Fruit fly (Drosophila melanogaster) whole organism, embryonic: ENCODE measurements around the gene CG13000.
A peak's percentile ranks its signal among the peaks of the same experiment; 100 is the strongest.

Experiments used
- ATbp ChIP-seq: fragments of 200-800 bp; sonication (Bioruptor generic); optimal IDR thresholded peaks from 2 replicates; lab custom pipeline; 2017; ENCODE audit warnings: missing biosample characterization, mild to moderate bottlenecking, missing genetic modification characterization, missing genetic modification reagents
- Adf1 ChIP-seq: fragments of 200-800 bp; sonication (Bioruptor generic); IDR thresholded peaks from 2 replicates; pipeline ENCODE4 v1.3.6; 2022; ENCODE audit warnings: missing biosample characterization, missing genetic modification characterization
- Atf-2 ChIP-seq: fragments of 200-800 bp; sonication (Bioruptor generic); optimal IDR thresholded peaks from 2 replicates; lab custom pipeline; 2016; ENCODE audit warnings: missing biosample characterization, missing genetic modification characterization
- Bdp1 ChIP-seq: fragments of 200-800 bp; sonication (Bioruptor generic); optimal IDR thresholded peaks from 3 replicates; lab custom pipeline; 2016; ENCODE audit warnings: missing biosample characterization, missing genetic modification characterization
- Bteb2 ChIP-seq: fragments of 200-800 bp; sonication (Bioruptor generic); optimal IDR thresholded peaks from 2 replicates; lab custom pipeline; 2016; ENCODE audit warnings: missing biosample characterization, missing genetic modification characterization
- CG10209 ChIP-seq: fragments of 200-800 bp; sonication (Bioruptor generic); optimal IDR thresholded peaks from 3 replicates; lab custom pipeline; 2017; ENCODE audit warnings: missing biosample characterization, mild to moderate bottlenecking, missing genetic modification characterization, missing genetic modification reagents
- CG12391 ChIP-seq: fragments of 200-800 bp; sonication (Bioruptor generic); optimal IDR thresholded peaks from 3 replicates; lab custom pipeline; 2018; ENCODE audit warnings: missing biosample characterization, mild to moderate bottlenecking, missing genetic modification characterization, moderate library complexity
- CG12744 ChIP-seq: fragments of 200-800 bp; sonication (Bioruptor generic); optimal IDR thresholded peaks from 2 replicates; lab custom pipeline; 2016; ENCODE audit warnings: missing biosample characterization, missing genetic modification characterization
- CG13287 ChIP-seq: fragments of 200-800 bp; sonication (Bioruptor generic); IDR thresholded peaks from 2 replicates; pipeline ENCODE4 v1.3.6; 2022; ENCODE audit warnings: missing biosample characterization, missing genetic modification characterization; ENCODE audit not compliant: partially characterized antibody
- CG14710 ChIP-seq: fragments of 200-800 bp; sonication (Bioruptor generic); optimal IDR thresholded peaks from 3 replicates; lab custom pipeline; 2019; ENCODE audit warnings: missing biosample characterization, mild to moderate bottlenecking, missing genetic modification characterization, moderate library complexity
- CG1647 ChIP-seq: fragments of 200-800 bp; sonication (Bioruptor generic); optimal IDR thresholded peaks from 3 replicates; lab custom pipeline; 2016; ENCODE audit warnings: missing biosample characterization, missing genetic modification characterization
- CG17802 ChIP-seq: fragments of 200-800 bp; sonication (Bioruptor generic); optimal IDR thresholded peaks from 2 replicates; lab custom pipeline; 2018; ENCODE audit warnings: missing biosample characterization, mild to moderate bottlenecking, missing genetic modification characterization, moderate library complexity
- CG1792 ChIP-seq: fragments of 200-800 bp; sonication (Bioruptor generic); optimal IDR thresholded peaks from 2 replicates; lab custom pipeline; 2016; ENCODE audit warnings: missing biosample characterization, missing genetic modification characterization
- CG18262 ChIP-seq: fragments of 200-800 bp; optimal IDR thresholded peaks from 3 replicates; lab custom pipeline; 2019; ENCODE audit warnings: missing biosample characterization, mild to moderate bottlenecking, missing genetic modification characterization, moderate library complexity
- CG2199 ChIP-seq: fragments of 200-800 bp; sonication (Bioruptor generic); IDR thresholded peaks from 3 replicates; pipeline ENCODE4 v1.3.6; 2022; ENCODE audit warnings: missing biosample characterization, missing genetic modification characterization
- CG2712 ChIP-seq: fragments of 200-800 bp; optimal IDR thresholded peaks from 3 replicates; lab custom pipeline; 2019; ENCODE audit warnings: missing biosample characterization, mild to moderate bottlenecking, missing genetic modification characterization, moderate library complexity
- CG31224 ChIP-seq: fragments of 200-800 bp; sonication (Bioruptor generic); IDR thresholded peaks from 2 replicates; pipeline ENCODE4 v1.3.6; 2022; ENCODE audit warnings: missing biosample characterization, missing genetic modification characterization
- CG4617 ChIP-seq: fragments of 200-800 bp; sonication (Bioruptor generic); optimal IDR thresholded peaks from 3 replicates; lab custom pipeline; 2016; ENCODE audit warnings: missing biosample characterization, missing genetic modification characterization, borderline replicate concordance
- CG5953 ChIP-seq: fragments of 200-800 bp; sonication (Bioruptor generic); IDR thresholded peaks from 2 replicates; pipeline ENCODE4 v1.3.6; 2022; ENCODE audit warnings: missing biosample characterization, missing genetic modification characterization
- CG7963 ChIP-seq: fragments of 200-800 bp; sonication (Bioruptor generic); IDR thresholded peaks from 3 replicates; pipeline ENCODE4 v1.3.6; 2022; ENCODE audit warnings: missing biosample characterization, missing genetic modification characterization; ENCODE audit not compliant: partially characterized antibody
- CG7987 ChIP-seq: fragments of 200-800 bp; sonication (Bioruptor generic); optimal IDR thresholded peaks from 2 replicates; lab custom pipeline; 2018; ENCODE audit warnings: missing biosample characterization, mild to moderate bottlenecking, missing genetic modification characterization, moderate library complexity
- D19A ChIP-seq: fragments of 200-800 bp; optimal IDR thresholded peaks from 3 replicates; lab custom pipeline; 2019; ENCODE audit warnings: missing biosample characterization, mild to moderate bottlenecking, missing genetic modification characterization, moderate library complexity
- E2f2 ChIP-seq: fragments of 200-800 bp; sonication (Bioruptor generic); IDR thresholded peaks from 2 replicates; pipeline ENCODE4 v1.3.6; 2022; ENCODE audit warnings: missing biosample characterization, missing genetic modification characterization
- HLHmδ ChIP-seq: fragments of 200-800 bp; sonication (Bioruptor generic); optimal IDR thresholded peaks from 2 replicates; lab custom pipeline; 2018; ENCODE audit warnings: missing biosample characterization, mild to moderate bottlenecking, missing genetic modification characterization, moderate library complexity
- Jarid2 ChIP-seq: fragments of 200-800 bp; sonication (Bioruptor generic); optimal IDR thresholded peaks from 3 replicates; lab custom pipeline; 2017; ENCODE audit warnings: mild to moderate bottlenecking, missing biosample characterization, missing genetic modification reagents, missing genetic modification characterization
- Ravus ChIP-seq: fragments of 200-800 bp; sonication (Bioruptor generic); IDR thresholded peaks from 2 replicates; pipeline ENCODE4 v1.3.6; 2022; ENCODE audit warnings: missing biosample characterization, missing genetic modification characterization
- Side ChIP-seq: fragments of 200-800 bp; sonication (Bioruptor generic); optimal IDR thresholded peaks from 2 replicates; lab custom pipeline; 2016; ENCODE audit warnings: missing biosample characterization, missing genetic modification characterization
- Sin3A ChIP-seq: fragments of >200 bp; optimal IDR thresholded peaks from 2 replicates; lab custom pipeline; 2018
- Xbp1 ChIP-seq: fragments of 200-800 bp; sonication (Bioruptor generic); optimal IDR thresholded peaks from 3 replicates; lab custom pipeline; 2016; ENCODE audit warnings: missing biosample characterization, mild to moderate bottlenecking, missing genetic modification characterization
- ase ChIP-seq: fragments of 200-800 bp; sonication (Bioruptor generic); IDR thresholded peaks from 3 replicates; pipeline ENCODE4 v1.3.6; 2022; ENCODE audit warnings: missing biosample characterization, missing genetic modification characterization
- az2 ChIP-seq: fragments of 200-800 bp; sonication (Bioruptor generic); optimal IDR thresholded peaks from 3 replicates; lab custom pipeline; 2016; ENCODE audit warnings: missing biosample characterization, missing genetic modification characterization
- bigmax ChIP-seq: fragments of 200-800 bp; sonication (Bioruptor generic); optimal IDR thresholded peaks from 2 replicates; lab custom pipeline; 2018; ENCODE audit warnings: missing biosample characterization, mild to moderate bottlenecking, missing genetic modification characterization
- cad ChIP-seq: fragments of >200 bp; optimal IDR thresholded peaks from 2 replicates; lab custom pipeline; 2017; ENCODE audit warnings: missing biosample characterization, missing genetic modification characterization
- dysf ChIP-seq: fragments of 200-800 bp; sonication (Bioruptor generic); IDR thresholded peaks from 3 replicates; pipeline ENCODE4 v1.3.6; 2022; ENCODE audit warnings: missing biosample characterization, missing genetic modification characterization
- ems ChIP-seq: fragments of 200-800 bp; sonication (Bioruptor generic); optimal IDR thresholded peaks from 3 replicates; lab custom pipeline; 2016; ENCODE audit warnings: missing biosample characterization, missing genetic modification characterization
- fd102C ChIP-seq: fragments of 200-800 bp; sonication (Bioruptor generic); optimal IDR thresholded peaks from 2 replicates; lab custom pipeline; 2018; ENCODE audit warnings: missing biosample characterization, mild to moderate bottlenecking, missing genetic modification characterization, moderate library complexity
- gce ChIP-seq: fragments of 200-800 bp; sonication (Bioruptor generic); IDR thresholded peaks from 3 replicates; pipeline ENCODE4 v1.3.6; 2022; ENCODE audit warnings: missing biosample characterization, missing genetic modification characterization
- hkb ChIP-seq, 2 experiments: fragments of 200-800 bp in 1 of 2; fragments of >200 bp in 1 of 2; sonication (Bioruptor generic) in 1 of 2; IDR thresholded peaks in 1 of 2; optimal IDR thresholded peaks in 1 of 2; 2 replicates each; pipeline versions ENCODE4 v1.3.6 to Lab custom; 2017 to 2022; ENCODE audit warnings: missing biosample characterization in 1 of 2, missing genetic modification characterization in 1 of 2
- lmd ChIP-seq: fragments of 200-800 bp; sonication (Bioruptor generic); IDR thresholded peaks from 2 replicates; pipeline ENCODE4 v1.3.6; 2022; ENCODE audit warnings: missing biosample characterization, missing genetic modification characterization
- odd ChIP-seq: fragments of 200-800 bp; sonication (Bioruptor generic); optimal IDR thresholded peaks from 2 replicates; lab custom pipeline; 2017; ENCODE audit warnings: missing biosample characterization, mild to moderate bottlenecking, missing genetic modification characterization
- onecut ChIP-seq: fragments of 200-800 bp; sonication (Bioruptor generic); IDR thresholded peaks from 2 replicates; pipeline ENCODE4 v1.3.6; 2022; ENCODE audit warnings: missing biosample characterization, missing genetic modification characterization
- scrt ChIP-seq: fragments of 200-800 bp; sonication (Bioruptor generic); optimal IDR thresholded peaks from 2 replicates; lab custom pipeline; 2018; ENCODE audit warnings: missing biosample characterization, mild to moderate bottlenecking, missing genetic modification characterization, moderate library complexity
- slbo ChIP-seq: fragments of 200-800 bp; sonication (Bioruptor generic); IDR thresholded peaks from 2 replicates; pipeline ENCODE4 v1.3.6; 2022; ENCODE audit warnings: missing biosample characterization, missing genetic modification characterization
- slp2 ChIP-seq: fragments of 200-800 bp; sonication (Bioruptor generic); optimal IDR thresholded peaks from 2 replicates; lab custom pipeline; 2016; ENCODE audit warnings: missing biosample characterization, missing genetic modification characterization
- sna ChIP-seq: fragments of 200-800 bp; sonication (Bioruptor generic); IDR thresholded peaks from 2 replicates; pipeline ENCODE4 v1.3.6; 2022; ENCODE audit warnings: missing biosample characterization, missing genetic modification characterization; ENCODE audit not compliant: partially characterized antibody
- trem ChIP-seq: fragments of 200-800 bp; optimal IDR thresholded peaks from 3 replicates; lab custom pipeline; 2019; ENCODE audit warnings: missing biosample characterization, mild to moderate bottlenecking, missing genetic modification characterization, moderate library complexity
- ttk ChIP-seq: fragments of 200-800 bp; sonication (Bioruptor generic); IDR thresholded peaks from 2 replicates; pipeline ENCODE4 v2.1.2; 2022; ENCODE audit warnings: missing biosample characterization, missing genetic modification characterization
- unc-4 ChIP-seq: fragments of 200-800 bp; sonication (Bioruptor generic); IDR thresholded peaks from 2 replicates; pipeline ENCODE4 v1.3.6; 2022; ENCODE audit warnings: missing biosample characterization, missing genetic modification characterization; ENCODE audit not compliant: partially characterized antibody
- vvl ChIP-seq: fragments of 200-800 bp; sonication (Bioruptor generic); IDR thresholded peaks from 2 replicates; pipeline ENCODE4 v1.3.6; 2022; ENCODE audit warnings: missing biosample characterization, missing genetic modification characterization
- zen ChIP-seq: fragments of 200-800 bp; sonication (Bioruptor generic); optimal IDR thresholded peaks from 3 replicates; lab custom pipeline; 2018; ENCODE audit warnings: missing biosample characterization, mild to moderate bottlenecking, missing genetic modification characterization, moderate library complexity

Gene CG13000

DNA sequence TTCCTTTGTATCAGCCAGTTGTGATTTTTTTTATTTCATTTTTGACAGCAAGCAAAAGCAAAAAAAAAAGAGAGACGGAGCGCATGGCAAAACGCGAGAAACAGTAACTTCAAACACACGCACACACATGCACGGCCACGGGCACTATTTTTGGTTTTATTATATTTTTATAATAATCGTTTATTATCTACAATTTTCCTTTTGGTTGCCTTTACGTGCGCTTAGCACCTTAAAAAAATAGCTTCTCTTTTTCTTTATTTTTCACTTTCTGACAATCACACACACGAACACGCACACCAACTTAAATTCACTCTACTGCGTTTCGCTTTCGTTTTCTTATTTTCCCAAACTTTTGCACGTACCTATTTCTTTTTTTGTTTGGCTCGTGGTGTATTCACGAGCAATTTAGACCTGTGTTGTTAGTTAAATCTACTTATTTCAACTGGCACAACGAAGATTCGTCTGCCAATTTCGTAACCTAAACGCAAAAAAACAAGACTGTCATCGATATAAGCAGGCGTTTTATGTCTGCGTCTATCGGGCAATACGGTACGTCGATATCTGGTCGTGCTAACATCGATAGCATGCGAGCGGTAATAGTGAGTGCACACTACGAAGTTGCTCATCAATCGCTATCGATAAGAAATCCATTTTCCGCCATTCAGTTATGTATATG is 20.0 kb upstream of the CG13000 start, which contains the start of gene Ubr1 (continued):
- no peak for TF ChIP-seq CG10209 (GFP tag; lab: Kevin White, UChicago)
- TF ChIP-seq zen (tag; lab: Kevin White, UChicago), result peak; percentile 65
- no peak for TF ChIP-seq Side (GFP tag; lab: Kevin White, UChicago)
- no peak for TF ChIP-seq Atf-2 (GFP tag; lab: Kevin White, UChicago)
- TF ChIP-seq Ravus (GFP tag; lab: Robert Waterston, UW), result no peak
- TF ChIP-seq gce (GFP tag; lab: Robert Waterston, UW), result no peak
- no peak for TF ChIP-seq Xbp1 (GFP tag; lab: Kevin White, UChicago)
- TF ChIP-seq slp2 (GFP tag; lab: Kevin White, UChicago), result no peak
- TF ChIP-seq ATbp (GFP tag; lab: Kevin White, UChicago), result no peak
- TF ChIP-seq hkb (optimal IDR thresholded peaks at IDR 0.05; lab: Kevin White, UChicago), result no peak
- no peak for TF ChIP-seq hkb (GFP tag; IDR thresholded peaks at IDR 0.05; lab: Robert Waterston, UW)
- TF ChIP-seq ttk (GFP tag; lab: Robert Waterston, UW), result no peak
- peak; percentile 45 for TF ChIP-seq Jarid2
- no peak for TF ChIP-seq CG31224 (GFP tag; lab: Robert Waterston, UW)
- peak; percentile 81 for TF ChIP-seq unc-4 (GFP tag; lab: Robert Waterston, UW)
- TF ChIP-seq onecut (GFP tag; lab: Robert Waterston, UW), result 0 out of 2 replicates have a peak, but pooled peaks have one; percentile 36
- peak; percentile 84 for TF ChIP-seq sna (GFP tag; lab: Robert Waterston, UW)
- TF ChIP-seq Bteb2 (GFP tag; lab: Kevin White, UChicago), result no peak
- TF ChIP-seq Bdp1 (GFP tag; lab: Kevin White, UChicago), result no peak
- no peak for TF ChIP-seq scrt (GFP tag; lab: Kevin White, UChicago)
- TF ChIP-seq Adf1, result no peak
- TF ChIP-seq CG5953 (GFP tag; lab: Robert Waterston, UW), result no peak
- TF ChIP-seq CG7963 (GFP tag; lab: Robert Waterston, UW), result peak; percentile 97
- TF ChIP-seq CG12744 (GFP tag; lab: Kevin White, UChicago), result no peak
- peak; percentile 78; the same call in 1 of the 2 replicates for TF ChIP-seq vvl (GFP tag; lab: Robert Waterston, UW)
- peak; percentile 72 for TF ChIP-seq trem
- TF ChIP-seq Sin3A, result peak; percentile 37
- peak; percentile 78 for TF ChIP-seq bigmax (GFP tag; lab: Kevin White, UChicago)
- TF ChIP-seq cad, result no peak
- TF ChIP-seq CG18262 (tag; lab: Kevin White, UChicago), result no peak
- TF ChIP-seq lmd (GFP tag; lab: Robert Waterston, UW), result no peak
- peak; percentile 91 for TF ChIP-seq CG13287 (GFP tag; lab: Robert Waterston, UW)
- TF ChIP-seq E2f2 (GFP tag; lab: Robert Waterston, UW), result peak; percentile 81
- peak; percentile 34 for TF ChIP-seq CG1792 (GFP tag; lab: Kevin White, UChicago)
- no peak for TF ChIP-seq az2 (GFP tag; lab: Kevin White, UChicago)
- peak; percentile 84 for TF ChIP-seq CG4617 (GFP tag; lab: Kevin White, UChicago)
- TF ChIP-seq D19A (tag; lab: Kevin White, UChicago), result no peak
- TF ChIP-seq CG1647, result no peak
- peak; percentile 21 for TF ChIP-seq CG12391 (tag; lab: Kevin White, UChicago)
- no peak for TF ChIP-seq HLHmδ (GFP tag; lab: Kevin White, UChicago)
- no peak for TF ChIP-seq ems (GFP tag; lab: Kevin White, UChicago)
- peak; percentile 79 for TF ChIP-seq CG17802 (tag; lab: Kevin White, UChicago)
- no peak for TF ChIP-seq fd102C (GFP tag; lab: Kevin White, UChicago)
- TF ChIP-seq dysf (GFP tag; lab: Robert Waterston, UW), result no peak
- peak; percentile 48; the same call in 1 of the 3 replicates for TF ChIP-seq CG2199 (GFP tag; lab: Robert Waterston, UW)
- TF ChIP-seq CG7987 (GFP tag; lab: Kevin White, UChicago), result peak; percentile 6
- peak; percentile 79 for TF ChIP-seq CG14710 (tag; lab: Kevin White, UChicago)
- no peak for TF ChIP-seq ase (GFP tag; lab: Robert Waterston, UW)
- no peak for TF ChIP-seq odd (GFP tag; lab: Kevin White, UChicago)
- peak; percentile 37 for TF ChIP-seq slbo (GFP tag; lab: Robert Waterston, UW)
- TF ChIP-seq CG2712 (tag; lab: Kevin White, UChicago), result peak; percentile 23
